Worm (Caenorhabditis elegans): ENCODE results near the gene kvs-1.

kvs-1 gene

ce11 chrX:7707031-7707430, at the start of gene kvs-1:
Gene kvs-1, minus strand, starts transcription at chrX:7707131.
- no peak for TF ChIP-seq elt-3 (tag; optimal IDR thresholded peaks at IDR 0.05)
- no peak for TF ChIP-seq egl-27 (tag; optimal IDR thresholded peaks at IDR 0.05)
- no peak for TF ChIP-seq zag-1 (tag; optimal IDR thresholded peaks at IDR 0.05)

ce11 chrX:7752770-7753169, 45.8 kb upstream of the kvs-1 start, which contains the start of gene deg-1:
Gene deg-1, plus strand, starts transcription at chrX:7753070.
- TF ChIP-seq peb-1 (tag; optimal IDR thresholded peaks at IDR 0.05): no peak
- no peak for TF ChIP-seq egl-27 (tag; optimal IDR thresholded peaks at IDR 0.05)
- TF ChIP-seq zag-1 (tag; optimal IDR thresholded peaks at IDR 0.05): no peak
- TF ChIP-seq ama-1 (optimal IDR thresholded peaks at IDR 0.05): no peak
- no peak for TF ChIP-seq lin-39 (tag; optimal IDR thresholded peaks at IDR 0.05)

ce11 chrX:7750084-7750483, 43.2 kb upstream of the kvs-1 start:
- TF ChIP-seq F13H6.1 (tag; optimal IDR thresholded peaks at IDR 0.05) (no peak), nhr-129 (tag; optimal IDR thresholded peaks at IDR 0.05) (no peak), nhr-25 (tag; optimal IDR thresholded peaks at IDR 0.05) (no peak)

ce11 chrX:7745386-7745785, 38.5 kb upstream of the kvs-1 start:
- no peak for TF ChIP-seq sma-9 (GFP tag; optimal IDR thresholded peaks at IDR 0.05)
- TF ChIP-seq sma-9 (tag; optimal IDR thresholded peaks at IDR 0.05): no peak
- no peak for TF ChIP-seq nhr-237 (tag; optimal IDR thresholded peaks at IDR 0.05)
- no peak for TF ChIP-seq dmd-4 (tag; optimal IDR thresholded peaks at IDR 0.05)
- no peak for TF ChIP-seq egl-27 (tag; optimal IDR thresholded peaks at IDR 0.05)
- no peak for TF ChIP-seq R02D3.7 (tag; optimal IDR thresholded peaks at IDR 0.05)
- no peak for TF ChIP-seq C34F6.9 (tag; optimal IDR thresholded peaks at IDR 0.05)

ce11 chrX:7743939-7744338, 37.0 kb upstream of the kvs-1 start, which contains the start of gene ref-2:
Gene ref-2, plus strand, starts transcription at chrX:7744239.
- TF ChIP-seq nhr-12 (tag; optimal IDR thresholded peaks at IDR 0.05): no peak
- no peak for TF ChIP-seq peb-1 (tag; optimal IDR thresholded peaks at IDR 0.05)
- TF ChIP-seq ztf-1 (GFP tag; conservative IDR thresholded peaks at IDR 0.05): no peak
- no peak for TF ChIP-seq C34F6.9 (tag; optimal IDR thresholded peaks at IDR 0.05)

ce11 chrX:7739353-7739752, 32.4 kb upstream of the kvs-1 start, which contains the start of gene K09F5.1:
Gene K09F5.1, plus strand, starts transcription at chrX:7739653.
- no peak for TF ChIP-seq snpc-4 (tag; optimal IDR thresholded peaks at IDR 0.05)

- TF ChIP-seq C34F6.9 (tag; optimal IDR thresholded peaks at IDR 0.05) (no peak), ceh-82 (tag; optimal IDR thresholded peaks at IDR 0.05) (no peak), lin-39 (tag; optimal IDR thresholded peaks at IDR 0.05) (no peak), ztf-1 (GFP tag; conservative IDR thresholded peaks at IDR 0.05) (no peak), elt-3 (tag; optimal IDR thresholded peaks at IDR 0.05) (no peak), peb-1 (tag; optimal IDR thresholded peaks at IDR 0.05) (no peak), blmp-1 (tag; optimal IDR thresholded peaks at IDR 0.05; ENCODE audit: insufficient read depth) (no peak), mdl-1 (tag; optimal IDR thresholded peaks at IDR 0.05) (no peak), alr-1 (tag; optimal IDR thresholded peaks at IDR 0.05) (no peak), egl-27 (tag; optimal IDR thresholded peaks at IDR 0.05) (no peak)
These were observed 29.2 kb upstream of the kvs-1 start, which contains the start of gene set-12 for ce11 chrX:7736171-7736570. Gene set-12, minus strand, starts transcription at chrX:7736271.

ce11 chrX:7733571-7733970, 26.6 kb upstream of the kvs-1 start:
- TF ChIP-seq R02D3.7 (tag; optimal IDR thresholded peaks at IDR 0.05) (no peak), gmeb-1 (tag; optimal IDR thresholded peaks at IDR 0.05) (no peak), nhr-237 (tag; optimal IDR thresholded peaks at IDR 0.05) (no peak), sma-9 (GFP tag; optimal IDR thresholded peaks at IDR 0.05) (no peak), sma-9 (tag; optimal IDR thresholded peaks at IDR 0.05) (no peak), zag-1 (tag; optimal IDR thresholded peaks at IDR 0.05) (no peak)

ce11 chrX:7727601-7728000, 20.7 kb upstream of the kvs-1 start, which contains the start of gene vit-1:
Gene vit-1, plus strand, starts transcription at chrX:7727889.
- TF ChIP-seq dmd-4 (tag; optimal IDR thresholded peaks at IDR 0.05) (no peak), ztf-1 (GFP tag; conservative IDR thresholded peaks at IDR 0.05) (no peak), snpc-4 (tag; optimal IDR thresholded peaks at IDR 0.05) (no peak), mab-5 (tag; optimal IDR thresholded peaks at IDR 0.05) (no peak), sem-4 (tag; optimal IDR thresholded peaks at IDR 0.05) (no peak)
